Fruit fly (Drosophila melanogaster) whole organism, embryonic: ENCODE measurements around the gene CG12608.

ENCODE experiments used
- Antp ChIP-seq: fragments of 200-800 bp; sonication (Bioruptor generic); optimal IDR thresholded peaks from 3 replicates; lab custom pipeline; 2016; ENCODE audit warnings: missing biosample characterization, missing genetic modification characterization
- Awh ChIP-seq: fragments of 200-800 bp; sonication (Bioruptor generic); IDR thresholded peaks from 2 replicates; pipeline ENCODE4, ENCODE4 v1.3.6; 2022; ENCODE audit warnings: missing biosample characterization, missing genetic modification characterization
- B-H1 ChIP-seq: fragments of 200-800 bp; sonication (Bioruptor generic); IDR thresholded peaks from 3 replicates; pipeline ENCODE4 v1.3.6; 2022; ENCODE audit warnings: missing biosample characterization, missing genetic modification characterization
- Bteb2 ChIP-seq: fragments of 200-800 bp; sonication (Bioruptor generic); optimal IDR thresholded peaks from 2 replicates; lab custom pipeline; 2016; ENCODE audit warnings: missing biosample characterization, missing genetic modification characterization
- CG10321 ChIP-seq: fragments of 200-800 bp; sonication (Bioruptor generic); IDR thresholded peaks from 2 replicates; pipeline ENCODE4 v1.3.6; 2022; ENCODE audit warnings: missing biosample characterization, missing genetic modification characterization
- CG13424 ChIP-seq: fragments of 200-800 bp; sonication (Bioruptor generic); optimal IDR thresholded peaks from 2 replicates; lab custom pipeline; 2019; ENCODE audit warnings: missing biosample characterization, mild to moderate bottlenecking, missing genetic modification characterization, moderate library complexity
- CG1603 ChIP-seq: fragments of 200-800 bp; sonication (Bioruptor generic); optimal IDR thresholded peaks from 2 replicates; lab custom pipeline; 2019; ENCODE audit warnings: missing biosample characterization, mild to moderate bottlenecking, missing genetic modification characterization, moderate library complexity
- CG16813 ChIP-seq: fragments of 200-800 bp; sonication (Bioruptor generic); IDR thresholded peaks from 3 replicates; pipeline ENCODE4 v1.3.6; 2022; ENCODE audit warnings: missing biosample characterization, missing genetic modification characterization; ENCODE audit not compliant: partially characterized antibody
- CG17186 ChIP-seq: fragments of 200-800 bp; sonication (Bioruptor generic); optimal IDR thresholded peaks from 3 replicates; lab custom pipeline; 2017; ENCODE audit warnings: missing biosample characterization, missing genetic modification reagents, missing genetic modification characterization
- CG2129 ChIP-seq: fragments of 200-800 bp; sonication (Bioruptor generic); IDR thresholded peaks from 2 replicates; pipeline ENCODE4 v1.3.6; 2022; ENCODE audit warnings: missing biosample characterization, missing genetic modification characterization; ENCODE audit not compliant: partially characterized antibody
- CG2875 ChIP-seq: fragments of 200-800 bp; sonication (Bioruptor generic); optimal IDR thresholded peaks from 2 replicates; lab custom pipeline; 2017; ENCODE audit warnings: missing biosample characterization, mild to moderate bottlenecking, missing genetic modification characterization, missing genetic modification reagents
- CG32772 ChIP-seq: fragments of 200-800 bp; sonication (Bioruptor generic); IDR thresholded peaks from 2 replicates; pipeline ENCODE4 v1.3.6; 2022; ENCODE audit warnings: missing biosample characterization, missing genetic modification characterization
- CG3995 ChIP-seq: fragments of 200-800 bp; sonication (Bioruptor generic); optimal IDR thresholded peaks from 3 replicates; lab custom pipeline; 2016; ENCODE audit warnings: missing biosample characterization, missing genetic modification characterization
- CG4854 ChIP-seq: fragments of 200-800 bp; sonication (Bioruptor generic); optimal IDR thresholded peaks from 2 replicates; lab custom pipeline; 2016; ENCODE audit warnings: missing biosample characterization, missing genetic modification characterization, inconsistent platforms
- CG5245 ChIP-seq: fragments of 200-800 bp; sonication (Bioruptor generic); optimal IDR thresholded peaks from 3 replicates; lab custom pipeline; 2016; ENCODE audit warnings: missing biosample characterization, missing genetic modification characterization
- CG6689 ChIP-seq: fragments of 200-800 bp; sonication (Bioruptor generic); IDR thresholded peaks from 2 replicates; pipeline ENCODE4 v1.3.6; 2022; ENCODE audit warnings: missing biosample characterization, missing genetic modification characterization
- CG8765 ChIP-seq: fragments of 200-800 bp; sonication (Bioruptor generic); IDR thresholded peaks from 2 replicates; pipeline ENCODE4 v1.3.6; 2022; ENCODE audit warnings: missing biosample characterization, missing genetic modification characterization
- Dip3 ChIP-seq: fragments of 200-800 bp; sonication (Bioruptor generic); optimal IDR thresholded peaks from 3 replicates; lab custom pipeline; 2016; ENCODE audit warnings: missing biosample characterization, missing genetic modification characterization
- Doc3 ChIP-seq: fragments of 200-800 bp; sonication (Bioruptor generic); IDR thresholded peaks from 3 replicates; pipeline ENCODE4 v1.3.6; 2022; ENCODE audit warnings: missing biosample characterization, missing genetic modification characterization; ENCODE audit not compliant: partially characterized antibody
- E2f1 ChIP-seq: fragments of 200-800 bp; sonication (Bioruptor generic); IDR thresholded peaks from 2 replicates; pipeline ENCODE4 v1.3.6; 2022; ENCODE audit warnings: missing biosample characterization, missing genetic modification characterization
- HmgD ChIP-seq: fragments of 200-800 bp; sonication (Bioruptor generic); optimal IDR thresholded peaks from 3 replicates; lab custom pipeline; 2016; ENCODE audit warnings: missing biosample characterization, missing genetic modification characterization
- NFAT ChIP-seq: fragments of 200-800 bp; sonication (Bioruptor generic); IDR thresholded peaks from 2 replicates; pipeline ENCODE4 v1.3.6; 2022; ENCODE audit warnings: missing biosample characterization, missing genetic modification characterization
- PHDP ChIP-seq: fragments of 200-800 bp; sonication (Bioruptor generic); optimal IDR thresholded peaks from 3 replicates; lab custom pipeline; 2018; ENCODE audit warnings: missing biosample characterization, mild to moderate bottlenecking, missing genetic modification characterization, moderate library complexity
- Sin3A ChIP-seq: fragments of >200 bp; optimal IDR thresholded peaks from 2 replicates; lab custom pipeline; 2018
- Sry-β ChIP-seq: fragments of 200-800 bp; sonication (Bioruptor generic); optimal IDR thresholded peaks from 2 replicates; lab custom pipeline; 2018; ENCODE audit warnings: missing biosample characterization, mild to moderate bottlenecking, missing genetic modification characterization, moderate library complexity
- Sry-δ ChIP-seq: fragments of 200-800 bp; sonication (Bioruptor generic); optimal IDR thresholded peaks from 2 replicates; lab custom pipeline; 2016; ENCODE audit warnings: missing biosample characterization, missing genetic modification characterization
- Xrp1 ChIP-seq: fragments of 200-800 bp; sonication (Bioruptor generic); IDR thresholded peaks from 2 replicates; pipeline ENCODE4 v1.3.6; 2022; ENCODE audit warnings: missing biosample characterization, missing genetic modification characterization
- btn ChIP-seq: fragments of 200-800 bp; sonication (Bioruptor generic); optimal IDR thresholded peaks from 2 replicates; lab custom pipeline; 2016; ENCODE audit warnings: missing biosample characterization, missing genetic modification characterization
- dan ChIP-seq: fragments of 200-800 bp; sonication (Bioruptor generic); IDR thresholded peaks from 2 replicates; pipeline ENCODE4 v1.3.6; 2022; ENCODE audit warnings: missing biosample characterization, missing genetic modification characterization
- dmrt99B ChIP-seq: fragments of 200-800 bp; sonication (Bioruptor generic); optimal IDR thresholded peaks from 2 replicates; lab custom pipeline; 2018; ENCODE audit warnings: missing biosample characterization, mild to moderate bottlenecking, missing genetic modification characterization, moderate library complexity
- eve ChIP-seq, 2 experiments: fragments of >200 bp; optimal IDR thresholded peaks; 2 replicates each; lab custom pipeline; 2017; ENCODE audit warnings: missing biosample characterization in 2 of 2, missing genetic modification characterization in 2 of 2
- gem ChIP-seq: fragments of 200-800 bp; sonication (Bioruptor generic); optimal IDR thresholded peaks from 2 replicates; lab custom pipeline; 2019; ENCODE audit warnings: missing biosample characterization, mild to moderate bottlenecking, missing genetic modification characterization, moderate library complexity
- hbn ChIP-seq: fragments of 200-800 bp; sonication (Bioruptor generic); IDR thresholded peaks from 2 replicates; pipeline ENCODE4 v1.3.6; 2022; ENCODE audit warnings: missing biosample characterization, missing genetic modification characterization; ENCODE audit not compliant: partially characterized antibody
- hkb ChIP-seq, 2 experiments: fragments of 200-800 bp in 1 of 2; fragments of >200 bp in 1 of 2; sonication (Bioruptor generic) in 1 of 2; IDR thresholded peaks in 1 of 2; optimal IDR thresholded peaks in 1 of 2; 2 replicates each; pipeline versions ENCODE4 v1.3.6 to Lab custom; 2017 to 2022; ENCODE audit warnings: missing biosample characterization in 1 of 2, missing genetic modification characterization in 1 of 2
- inv ChIP-seq: fragments of 200-800 bp; sonication (Bioruptor generic); IDR thresholded peaks from 2 replicates; pipeline ENCODE4 v1.3.6; 2022; ENCODE audit warnings: missing biosample characterization, missing genetic modification characterization; ENCODE audit not compliant: partially characterized antibody
- jing ChIP-seq: fragments of 200-800 bp; sonication (Bioruptor generic); optimal IDR thresholded peaks from 2 replicates; lab custom pipeline; 2018; ENCODE audit warnings: missing biosample characterization, mild to moderate bottlenecking, missing genetic modification characterization
- kay ChIP-seq: fragments of 200-800 bp; sonication (Bioruptor generic); optimal IDR thresholded peaks from 2 replicates; lab custom pipeline; 2016; ENCODE audit warnings: missing biosample characterization, missing genetic modification characterization
- kni ChIP-seq: fragments of 200-800 bp; sonication (Bioruptor generic); optimal IDR thresholded peaks from 3 replicates; lab custom pipeline; 2017; ENCODE audit warnings: mild to moderate bottlenecking, missing biosample characterization, missing genetic modification reagents, missing genetic modification characterization
- mld ChIP-seq: fragments of 200-800 bp; sonication (Bioruptor generic); IDR thresholded peaks from 3 replicates; pipeline ENCODE4 v1.3.6; 2022; ENCODE audit warnings: missing biosample characterization, missing genetic modification characterization; ENCODE audit not compliant: partially characterized antibody
- nerfin-1 ChIP-seq: fragments of 200-800 bp; sonication (Bioruptor generic); optimal IDR thresholded peaks from 3 replicates; lab custom pipeline; 2019; ENCODE audit warnings: missing biosample characterization, mild to moderate bottlenecking, missing genetic modification characterization, moderate library complexity
- nerfin-2 ChIP-seq: fragments of 200-800 bp; sonication (Bioruptor generic); IDR thresholded peaks from 2 replicates; pipeline ENCODE4 v1.3.6; 2022; ENCODE audit warnings: missing biosample characterization, missing genetic modification characterization; ENCODE audit not compliant: partially characterized antibody
- odd ChIP-seq: fragments of 200-800 bp; sonication (Bioruptor generic); optimal IDR thresholded peaks from 2 replicates; lab custom pipeline; 2017; ENCODE audit warnings: missing biosample characterization, mild to moderate bottlenecking, missing genetic modification characterization
- pan ChIP-seq, 4 experiments: fragments of >200 bp in 3 of 4; fragments of 200-800 bp in 1 of 4; sonication (Bioruptor generic) in 1 of 4; optimal IDR thresholded peaks in 3 of 4; IDR thresholded peaks in 1 of 4; 2 replicates each; pipeline versions ENCODE4 v1.3.6 to Lab custom; 2017 to 2022; ENCODE audit warnings: missing biosample characterization in 2 of 4, missing genetic modification characterization in 2 of 4, mixed read lengths in 1 of 4
- pb ChIP-seq: fragments of 200-800 bp; sonication (Bioruptor generic); optimal IDR thresholded peaks from 3 replicates; lab custom pipeline; 2016; ENCODE audit warnings: missing biosample characterization, missing genetic modification characterization
- pfk ChIP-seq: fragments of 200-800 bp; sonication (Bioruptor generic); optimal IDR thresholded peaks from 2 replicates; lab custom pipeline; 2018; ENCODE audit warnings: missing biosample characterization, mild to moderate bottlenecking, missing genetic modification characterization, moderate library complexity
- slp2 ChIP-seq: fragments of 200-800 bp; sonication (Bioruptor generic); optimal IDR thresholded peaks from 2 replicates; lab custom pipeline; 2016; ENCODE audit warnings: missing biosample characterization, missing genetic modification characterization
- sqz ChIP-seq: fragments of 200-800 bp; sonication (Bioruptor generic); optimal IDR thresholded peaks from 3 replicates; lab custom pipeline; 2018; ENCODE audit warnings: missing biosample characterization, mild to moderate bottlenecking, missing genetic modification characterization
- zen2 ChIP-seq: fragments of 200-800 bp; sonication (Bioruptor generic); IDR thresholded peaks from 3 replicates; pipeline ENCODE4 v1.3.6; 2022; ENCODE audit warnings: missing biosample characterization, missing genetic modification characterization; ENCODE audit not compliant: partially characterized antibody

Gene CG12608

dm6 chrX:15312074-15312881 lies 32.1 kb downstream of the CG12608 start (continued):
- no peak for TF ChIP-seq jing (GFP tag; lab: Kevin White, UChicago)
- no peak for TF ChIP-seq CG5245 (GFP tag; lab: Kevin White, UChicago)
- TF ChIP-seq CG32772 (GFP tag; lab: Robert Waterston, UW): peak; percentile 43; the same call in 1 of the 2 replicates
- no peak for TF ChIP-seq sqz (GFP tag; lab: Kevin White, UChicago)
- no peak for TF ChIP-seq mld
- peak; percentile 60 for TF ChIP-seq gem (tag; lab: Kevin White, UChicago)
- TF ChIP-seq hbn (GFP tag; lab: Robert Waterston, UW): no peak
- no peak for TF ChIP-seq CG3995 (GFP tag; lab: Kevin White, UChicago)
- no peak for TF ChIP-seq CG2129 (GFP tag; lab: Robert Waterston, UW)
- no peak for TF ChIP-seq pan (optimal IDR thresholded peaks at IDR 0.05; lab: Kevin White, UChicago)
- peak; percentile 40 to 58 for TF ChIP-seq pan (GFP tag; optimal IDR thresholded peaks at IDR 0.05 in 1 of 2, IDR thresholded peaks at IDR 0.05 in 1 of 2)
- peak; percentile 37 for TF ChIP-seq odd
- no peak for TF ChIP-seq NFAT (GFP tag; lab: Robert Waterston, UW)
- no peak for TF ChIP-seq dan
- peak; percentile 51; the same call in 1 of the 2 replicates for TF ChIP-seq Awh (GFP tag; lab: Robert Waterston, UW)
- no peak for TF ChIP-seq nerfin-2 (GFP tag; lab: Robert Waterston, UW)
- no peak for TF ChIP-seq eve (GFP tag; optimal IDR thresholded peaks at IDR 0.05; lab: Kevin White, UChicago)
- no peak for TF ChIP-seq inv (GFP tag; lab: Robert Waterston, UW)
- TF ChIP-seq Sry-δ: no peak
- TF ChIP-seq Sin3A (lab: Kevin White, UChicago): no peak
- TF ChIP-seq Bteb2 (GFP tag; lab: Kevin White, UChicago): no peak
- no peak for TF ChIP-seq CG4854 (GFP tag; lab: Kevin White, UChicago)
- TF ChIP-seq Doc3 (GFP tag; lab: Robert Waterston, UW): no peak
- no peak for TF ChIP-seq CG2875 (GFP tag; lab: Kevin White, UChicago)
- TF ChIP-seq dmrt99B (tag; lab: Kevin White, UChicago): peak; percentile 68
- TF ChIP-seq Sry-β: no peak
- TF ChIP-seq Dip3: no peak
- TF ChIP-seq CG17186: no peak
- no peak for TF ChIP-seq slp2
- no peak for TF ChIP-seq kay (GFP tag; lab: Kevin White, UChicago)
- no peak for TF ChIP-seq pfk (GFP tag; lab: Kevin White, UChicago)
- no peak for TF ChIP-seq CG1603 (tag; lab: Kevin White, UChicago)
- TF ChIP-seq B-H1 (GFP tag; lab: Robert Waterston, UW): no peak
- no peak for TF ChIP-seq CG8765
- TF ChIP-seq zen2 (GFP tag; lab: Robert Waterston, UW): no peak
- TF ChIP-seq CG13424 (tag; lab: Kevin White, UChicago): peak; percentile 31
- no peak for TF ChIP-seq btn
- no peak for TF ChIP-seq Xrp1 (GFP tag; lab: Robert Waterston, UW)
- TF ChIP-seq CG10321 (GFP tag; lab: Robert Waterston, UW): no peak
- TF ChIP-seq HmgD (GFP tag; lab: Kevin White, UChicago): no peak
- peak; percentile 29; the same call in 1 of the 2 replicates for TF ChIP-seq CG6689 (GFP tag; lab: Robert Waterston, UW)
- TF ChIP-seq pb (GFP tag; lab: Kevin White, UChicago): no peak
- no peak for TF ChIP-seq CG16813 (GFP tag; lab: Robert Waterston, UW)
- no peak for TF ChIP-seq nerfin-1 (tag; lab: Kevin White, UChicago)
- no peak for TF ChIP-seq hkb (optimal IDR thresholded peaks at IDR 0.05; lab: Kevin White, UChicago)
- TF ChIP-seq hkb (GFP tag; IDR thresholded peaks at IDR 0.05; lab: Robert Waterston, UW): no peak
- TF ChIP-seq PHDP (tag; lab: Kevin White, UChicago): peak; percentile 5
- TF ChIP-seq kni (GFP tag; lab: Kevin White, UChicago): no peak
- no peak for TF ChIP-seq Antp (GFP tag; lab: Kevin White, UChicago)
- no peak for TF ChIP-seq E2f1 (GFP tag; lab: Robert Waterston, UW)
